Fruit fly (Drosophila melanogaster): ENCODE measurements around the gene Arp3.

Arp3 gene

dm6 chr3L:8151727-8152199 is 36.1 kb upstream of the Arp3 start, which contains the start of gene CG13676 (continued):
- TF ChIP-seq CG1621 (tag; optimal IDR thresholded peaks at IDR 0.05), result peak; percentile 96
- TF ChIP-seq Hr4 (GFP tag; optimal IDR thresholded peaks at IDR 0.05), result no peak
- no peak for TF ChIP-seq fd59A (GFP tag; optimal IDR thresholded peaks at IDR 0.05)
- TF ChIP-seq Met (GFP tag; optimal IDR thresholded peaks at IDR 0.05), result no peak
- no peak for TF ChIP-seq Ets21C (GFP tag; optimal IDR thresholded peaks at IDR 0.05)
- TF ChIP-seq fkh (GFP tag; optimal IDR thresholded peaks at IDR 0.05), result no peak
- no peak for TF ChIP-seq Sox15 (GFP tag; optimal IDR thresholded peaks at IDR 0.05)
- peak in 1 of 2 experiments; percentile 46 for TF ChIP-seq ss (GFP tag; optimal IDR thresholded peaks at IDR 0.05)
- peak; percentile 28 for TF ChIP-seq CG3919 (GFP tag; optimal IDR thresholded peaks at IDR 0.05)
- peak; percentile 2 for TF ChIP-seq achi (GFP tag; optimal IDR thresholded peaks at IDR 0.05)
- no peak for TF ChIP-seq CG7368 (GFP tag; optimal IDR thresholded peaks at IDR 0.05)
- TF ChIP-seq Eip93F (GFP tag; optimal IDR thresholded peaks at IDR 0.05), result no peak
- no peak for TF ChIP-seq CG10669 (GFP tag; optimal IDR thresholded peaks at IDR 0.05)
- no peak for TF ChIP-seq spab (GFP tag; optimal IDR thresholded peaks at IDR 0.05)
- no peak for TF ChIP-seq CG34406 (GFP tag; optimal IDR thresholded peaks at IDR 0.05)
- no peak for TF ChIP-seq Eip75B (GFP tag; optimal IDR thresholded peaks at IDR 0.05)
- TF ChIP-seq CG9139 (GFP tag; optimal IDR thresholded peaks at IDR 0.05), result no peak
- no peak for TF ChIP-seq esn (GFP tag; optimal IDR thresholded peaks at IDR 0.05)
- TF ChIP-seq Gug (GFP tag; IDR thresholded peaks at IDR 0.05), result no peak
- no peak for TF ChIP-seq CG11902 (GFP tag; optimal IDR thresholded peaks at IDR 0.05)
- TF ChIP-seq CG6163 (GFP tag; IDR thresholded peaks at IDR 0.05), result peak; percentile 58; the same call in 1 of the 3 replicates
- no peak for TF ChIP-seq topi (GFP tag; optimal IDR thresholded peaks at IDR 0.05)
- no peak for TF ChIP-seq Smox (GFP tag; optimal IDR thresholded peaks at IDR 0.05)
- TF ChIP-seq Hr38 (GFP tag; optimal IDR thresholded peaks at IDR 0.05), result no peak
- peak; percentile 73 for TF ChIP-seq CG6854 (GFP tag; optimal IDR thresholded peaks at IDR 0.05)
- peak; percentile 6 for TF ChIP-seq CG6808 (GFP tag; optimal IDR thresholded peaks at IDR 0.05)
- no peak for TF ChIP-seq CG8632 (GFP tag; optimal IDR thresholded peaks at IDR 0.05)
- TF ChIP-seq CG15336 (GFP tag; IDR thresholded peaks at IDR 0.05), result peak; percentile 31; the same call in 1 of the 2 replicates
- no peak for TF ChIP-seq cyc (GFP tag; optimal IDR thresholded peaks at IDR 0.05)

- TF ChIP-seq CG15336 (GFP tag; IDR thresholded peaks at IDR 0.05), result peak; percentile 50
- peak; percentile 1 for TF ChIP-seq CG4318 (GFP tag; optimal IDR thresholded peaks at IDR 0.05)
- no peak for TF ChIP-seq Eip93F (GFP tag; optimal IDR thresholded peaks at IDR 0.05)
- TF ChIP-seq CG32006 (GFP tag; optimal IDR thresholded peaks at IDR 0.05), result peak; percentile 74
- peak; percentile 10 for TF ChIP-seq acj6 (GFP tag; optimal IDR thresholded peaks at IDR 0.05)
- no peak for TF ChIP-seq CG11762 (GFP tag; optimal IDR thresholded peaks at IDR 0.05; ENCODE audit: insufficient read depth)
- TF ChIP-seq CG10631 (GFP tag; optimal IDR thresholded peaks at IDR 0.05), result peak; percentile 10
- peak; percentile 23 for TF ChIP-seq CG3919 (GFP tag; optimal IDR thresholded peaks at IDR 0.05)
- peak; percentile 68 for TF ChIP-seq Eip78C (GFP tag)
- no peak for TF ChIP-seq fkh (GFP tag; optimal IDR thresholded peaks at IDR 0.05)
- no peak for TF ChIP-seq Ets96B (tag; optimal IDR thresholded peaks at IDR 0.05)
- no peak for TF ChIP-seq CG10669 (GFP tag; optimal IDR thresholded peaks at IDR 0.05)
- peak; percentile 58 for TF ChIP-seq Hr4 (GFP tag; optimal IDR thresholded peaks at IDR 0.05)
These were observed 35.1 kb upstream of the Arp3 start for dm6 chr3L:8150812-8151211.

- TF ChIP-seq Blimp-1 (GFP tag; optimal IDR thresholded peaks at IDR 0.05), result peak; percentile 55
- TF ChIP-seq Eip78C (GFP tag), result no peak
- no peak for TF ChIP-seq Met (GFP tag; optimal IDR thresholded peaks at IDR 0.05)
These were observed 34.6 kb upstream of the Arp3 start for dm6 chr3L:8150284-8150683.

Measured in whole organism, prepupa.